Worm (Caenorhabditis elegans) whole organism, L4 larva: Measurements from ENCODE around the gene ldh-1.

Experiments used
- D1046.2 ChIP-seq: fragments of 200-800 bp; sonication (Bioruptor generic); IDR thresholded peaks from 2 replicates; pipeline ENCODE4 v1.3.6; 2022; ENCODE audit warnings: missing genetic modification characterization, missing compliant biosample characterization
- F10B5.3 ChIP-seq: sonication (generic microtip); optimal IDR thresholded peaks from 2 replicates; lab custom pipeline; 2016; ENCODE audit warnings: mild to moderate bottlenecking, missing genetic modification characterization, missing compliant biosample characterization
- ZK337.2 ChIP-seq: fragments of 200-800 bp; sonication (Bioruptor generic); IDR thresholded peaks from 2 replicates; pipeline ENCODE4 v1.3.6; 2022; ENCODE audit warnings: missing genetic modification reagents, missing genetic modification characterization, missing compliant biosample characterization
- ZK546.5 ChIP-seq, 2 experiments: sonication (generic microtip); optimal IDR thresholded peaks; 2 replicates each; lab custom pipeline; 2017; ENCODE audit warnings: missing biosample characterization in 2 of 2, missing genetic modification characterization in 2 of 2
- aha-1 ChIP-seq: fragments of 150-350 bp; peaks from one replicate; lab custom pipeline; 2014; ENCODE audit warnings: missing biosample characterization, missing genetic modification characterization
- ceh-20 ChIP-seq: fragments of 200-800 bp; sonication (Bioruptor generic); IDR thresholded peaks from 2 replicates; pipeline ENCODE4 v1.3.6; 2022; ENCODE audit warnings: missing genetic modification reagents, missing genetic modification characterization, missing compliant biosample characterization
- ceh-28 ChIP-seq: fragments of 150-350 bp; optimal IDR thresholded peaks from 2 replicates; lab custom pipeline; 2014; ENCODE audit warnings: missing biosample characterization, missing genetic modification reagents, missing genetic modification characterization
- ceh-44 ChIP-seq: fragments of 200-800 bp; sonication (Bioruptor generic); IDR thresholded peaks from 2 replicates; pipeline ENCODE4 v1.3.6; 2022; ENCODE audit warnings: missing genetic modification reagents, missing genetic modification characterization, missing compliant biosample characterization
- ceh-62 ChIP-seq: sonication (generic microtip); optimal IDR thresholded peaks from 2 replicates; lab custom pipeline; 2017; ENCODE audit warnings: missing biosample characterization, missing genetic modification characterization
- ces-1 ChIP-seq: fragments of 150-350 bp; sonication (generic microtip); optimal IDR thresholded peaks from 4 replicates; lab custom pipeline; 2014; ENCODE audit warnings: missing biosample characterization, missing genetic modification reagents, missing genetic modification characterization
- daf-16 ChIP-seq, 3 experiments: sonication (generic microtip); optimal IDR thresholded peaks; 2 replicates each; lab custom pipeline; 2016 to 2017; ENCODE audit warnings: missing genetic modification characterization in 3 of 3, missing genetic modification reagents in 3 of 3, mild to moderate bottlenecking in 2 of 3, missing compliant biosample characterization in 2 of 3, missing biosample characterization in 1 of 3, moderate library complexity in 1 of 3
- dmd-6 ChIP-seq: fragments of 200-800 bp; sonication (Bioruptor generic); IDR thresholded peaks from 2 replicates; pipeline ENCODE4 v1.3.6; 2022; ENCODE audit warnings: missing genetic modification reagents, missing genetic modification characterization, missing compliant biosample characterization
- dpl-1 ChIP-seq: fragments of 150-350 bp; optimal IDR thresholded peaks from 2 replicates; lab custom pipeline; 2014; ENCODE audit warnings: missing biosample characterization, missing genetic modification reagents, missing genetic modification characterization
- duxl-1 ChIP-seq: sonication (generic microtip); optimal IDR thresholded peaks from 2 replicates; lab custom pipeline; 2016; ENCODE audit warnings: mild to moderate bottlenecking, missing genetic modification characterization, moderate library complexity, missing compliant biosample characterization; ENCODE audit not compliant: poor library complexity
- egl-27 ChIP-seq: sonication (generic microtip); optimal IDR thresholded peaks from 3 replicates; lab custom pipeline; 2017; ENCODE audit warnings: missing biosample characterization, missing genetic modification reagents, missing genetic modification characterization
- egl-43 ChIP-seq: fragments of 200-800 bp; sonication (Bioruptor generic); IDR thresholded peaks from 2 replicates; pipeline ENCODE4 v1.3.6; 2022; ENCODE audit warnings: missing genetic modification reagents, missing genetic modification characterization, missing compliant biosample characterization
- fos-1 ChIP-seq: fragments of 150-350 bp; optimal IDR thresholded peaks from 2 replicates; lab custom pipeline; 2014; ENCODE audit warnings: missing biosample characterization, missing genetic modification characterization
- gei-8 ChIP-seq: fragments of 200-800 bp; sonication (Bioruptor generic); optimal IDR thresholded peaks from 2 replicates; lab custom pipeline; 2018; ENCODE audit warnings: mild to moderate bottlenecking, missing genetic modification characterization, missing compliant biosample characterization
- hif-1 ChIP-seq, 2 experiments: sonication (generic microtip); optimal IDR thresholded peaks; 2 replicates each; lab custom pipeline; 2016 to 2017; ENCODE audit warnings: missing compliant biosample characterization in 2 of 2, missing genetic modification characterization in 2 of 2, missing genetic modification reagents in 2 of 2, missing genotype in 2 of 2, mild to moderate bottlenecking in 1 of 2
- hlh-11 ChIP-seq: fragments of 200-800 bp; sonication (Bioruptor generic); optimal IDR thresholded peaks from 2 replicates; lab custom pipeline; 2018; ENCODE audit warnings: mild to moderate bottlenecking, missing genetic modification characterization, missing compliant biosample characterization
- hlh-30 ChIP-seq: sonication (generic microtip); optimal IDR thresholded peaks from 2 replicates; lab custom pipeline; 2017; ENCODE audit warnings: antibody characterized with exemption, mild to moderate bottlenecking, missing genetic modification characterization, missing compliant biosample characterization; ENCODE audit not compliant: insufficient read depth
- lin-38 ChIP-seq: fragments of 200-800 bp; sonication (Bioruptor generic); IDR thresholded peaks from 2 replicates; pipeline ENCODE4 v1.3.6; 2022; ENCODE audit warnings: missing genetic modification reagents, missing genetic modification characterization, missing compliant biosample characterization
- lin-39 ChIP-seq: fragments of 150-350 bp; optimal IDR thresholded peaks from 2 replicates; lab custom pipeline; 2014; ENCODE audit warnings: missing biosample characterization, missing genetic modification reagents, missing genetic modification characterization
- lsy-2 ChIP-seq, 2 experiments: fragments of 150-350 bp in 1 of 2; sonication (generic microtip) in 1 of 2; optimal IDR thresholded peaks; 2 replicates each; lab custom pipeline; 2014 to 2017; ENCODE audit warnings: missing biosample characterization in 2 of 2, missing genetic modification characterization in 2 of 2
- mdl-1 ChIP-seq, 2 experiments: fragments of 150-350 bp in 1 of 2; sonication (generic microtip) in 1 of 2; optimal IDR thresholded peaks; 2 replicates each; lab custom pipeline; 2014 to 2017; ENCODE audit warnings: missing biosample characterization in 2 of 2, missing genetic modification characterization in 2 of 2
- mdt-29 ChIP-seq: fragments of 200-800 bp; sonication (Bioruptor generic); IDR thresholded peaks from 2 replicates; pipeline ENCODE4 v1.3.6; 2022; ENCODE audit warnings: missing genetic modification reagents, missing genetic modification characterization, missing compliant biosample characterization
- mes-2 ChIP-seq: sonication (generic microtip); optimal IDR thresholded peaks from 2 replicates; lab custom pipeline; 2016; ENCODE audit warnings: missing genotype, mild to moderate bottlenecking, missing genetic modification characterization, missing compliant biosample characterization; ENCODE audit not compliant: poor library complexity, severe bottlenecking
- mxl-2 ChIP-seq: fragments of 200-800 bp; sonication (Bioruptor generic); conservative IDR thresholded peaks from 2 replicates; pipeline ENCODE4 v1.3.6; 2022; ENCODE audit warnings: missing genetic modification reagents, missing genetic modification characterization, missing compliant biosample characterization
- nhr-11 ChIP-seq: fragments of 150-350 bp; optimal IDR thresholded peaks from 2 replicates; lab custom pipeline; 2014; ENCODE audit warnings: missing biosample characterization, missing genetic modification characterization
- nhr-28 ChIP-seq: fragments of 150-350 bp; optimal IDR thresholded peaks from 2 replicates; lab custom pipeline; 2014; ENCODE audit warnings: missing biosample characterization, missing genetic modification characterization
- nhr-42 ChIP-seq: fragments of 200-800 bp; sonication (Bioruptor generic); IDR thresholded peaks from 2 replicates; pipeline ENCODE4 v1.3.6; 2022; ENCODE audit warnings: missing genetic modification characterization, missing compliant biosample characterization
- nhr-48 ChIP-seq: sonication (generic microtip); optimal IDR thresholded peaks from 2 replicates; lab custom pipeline; 2016; ENCODE audit warnings: mild to moderate bottlenecking, missing genetic modification characterization, missing compliant biosample characterization
- nhr-76 ChIP-seq: fragments of 150-350 bp; optimal IDR thresholded peaks from 2 replicates; lab custom pipeline; 2014; ENCODE audit warnings: missing biosample characterization, missing genetic modification characterization
- nhr-77 ChIP-seq: fragments of 150-350 bp; optimal IDR thresholded peaks from 2 replicates; lab custom pipeline; 2014; ENCODE audit warnings: missing biosample characterization, missing genetic modification characterization
- rbr-2 ChIP-seq: sonication (generic microtip); optimal IDR thresholded peaks from 2 replicates; lab custom pipeline; 2016; ENCODE audit warnings: missing genotype, missing genetic modification characterization, missing compliant biosample characterization
- set-16 ChIP-seq: fragments of 200-800 bp; sonication (Bioruptor generic); IDR thresholded peaks from 2 replicates; pipeline ENCODE4 v1.3.6; 2022; ENCODE audit warnings: missing genetic modification reagents, missing genetic modification characterization, missing compliant biosample characterization
- unc-130 ChIP-seq: sonication (generic microtip); optimal IDR thresholded peaks from 2 replicates; lab custom pipeline; 2016; ENCODE audit warnings: missing genetic modification reagents, missing genetic modification characterization, missing compliant biosample characterization
- unc-39 ChIP-seq: sonication (generic microtip); optimal IDR thresholded peaks from 2 replicates; lab custom pipeline; 2017; ENCODE audit warnings: missing biosample characterization, missing genetic modification characterization
- unc-62 ChIP-seq, 3 experiments: fragments of 150-350 bp in 1 of 3; sonication (generic microtip); optimal IDR thresholded peaks in 2 of 3; peaks in 1 of 3; 1 replicate in 1 of 3; 2 replicates in 2 of 3; lab custom pipeline; 2014 to 2017; ENCODE audit warnings: missing biosample characterization in 3 of 3, missing genetic modification characterization in 3 of 3, missing genetic modification reagents in 3 of 3, missing genotype in 1 of 3
- zfp-2 ChIP-seq: sonication (generic microtip); optimal IDR thresholded peaks from 2 replicates; lab custom pipeline; 2016; ENCODE audit warnings: mild to moderate bottlenecking, missing genetic modification characterization, missing compliant biosample characterization
- zip-2 ChIP-seq: fragments of 150-350 bp; optimal IDR thresholded peaks from 2 replicates; lab custom pipeline; 2014; ENCODE audit warnings: missing biosample characterization, missing genetic modification characterization
- ztf-11 ChIP-seq: fragments of 150-350 bp; optimal IDR thresholded peaks from 2 replicates; lab custom pipeline; 2014; ENCODE audit warnings: missing biosample characterization, missing genetic modification characterization
- ztf-7 ChIP-seq: fragments of 150-350 bp; optimal IDR thresholded peaks from 2 replicates; lab custom pipeline; 2014; ENCODE audit warnings: missing biosample characterization, missing genetic modification characterization

Gene ldh-1

ce11 chrII:11705787-11706186 lies 18.2 kb upstream of the ldh-1 start, which contains the start of gene VF13D12L.3 (continued):
- peak; percentile 63 for TF ChIP-seq nhr-28
- TF ChIP-seq dpl-1 (GFP tag; lab: Kevin White, UChicago) = no peak
- no peak for TF ChIP-seq ztf-7 (tag; lab: Kevin White, UChicago)
- TF ChIP-seq dmd-6 (GFP tag; lab: Robert Waterston, UW) = peak; percentile 50
- TF ChIP-seq mes-2 (tag; lab: Kevin White, UChicago) = no peak
- no peak for TF ChIP-seq unc-130 (GFP tag; lab: Kevin White, UChicago)
- TF ChIP-seq egl-43 (GFP tag; lab: Robert Waterston, UW) = no peak
- no peak for TF ChIP-seq ZK337.2
- no peak for TF ChIP-seq zip-2 (tag; lab: Kevin White, UChicago)
- no peak for TF ChIP-seq ceh-44 (GFP tag; lab: Robert Waterston, UW)
- TF ChIP-seq fos-1 (tag; lab: Kevin White, UChicago) = no peak
- TF ChIP-seq nhr-48 (tag; lab: Kevin White, UChicago) = no peak
- no peak for TF ChIP-seq lin-39 (tag; lab: Kevin White, UChicago)
- TF ChIP-seq hif-1 (tag; optimal IDR thresholded peaks at IDR 0.05; lab: Kevin White, UChicago) = peak in 1 of 2 experiments; percentile 86
- no peak for TF ChIP-seq hlh-30 (tag; lab: Kevin White, UChicago)
- no peak for TF ChIP-seq nhr-77 (tag; lab: Kevin White, UChicago)

- TF ChIP-seq D1046.2 (GFP tag; lab: Robert Waterston, UW) (no peak), mdt-29 (no peak), mxl-2 (GFP tag; lab: Robert Waterston, UW) (no peak), nhr-77 (tag; lab: Kevin White, UChicago) (no peak), set-16 (no peak), ceh-20 (GFP tag; lab: Robert Waterston, UW) (no peak), aha-1 (tag; lab: Kevin White, UChicago) (no peak), unc-62 (GFP tag; optimal IDR thresholded peaks at IDR 0.05 in 1 of 2; lab: Kevin White, UChicago) (no peak), unc-62 (tag; optimal IDR thresholded peaks at IDR 0.05; lab: Kevin White, UChicago) (no peak), ceh-62 (no peak), unc-130 (GFP tag; lab: Kevin White, UChicago) (no peak), dpl-1 (GFP tag; lab: Kevin White, UChicago) (no peak)
Measured at ce11 chrII:11709464-11709863, 14.5 kb upstream of the ldh-1 start, which contains the start of gene fcmt-1. Gene fcmt-1 (minus strand): TSS chrII:11709564.

ce11 chrII:11710771-11711170 lies 13.2 kb upstream of the ldh-1 start:
- TF ChIP-seq nhr-28 = peak; percentile 78
- no peak for TF ChIP-seq set-16

ce11 chrII:11713569-11713968 lies 10.4 kb upstream of the ldh-1 start, which contains the start of gene F13D12.10:
Gene F13D12.10 (plus strand): TSS chrII:11713799.
- no peak for TF ChIP-seq rbr-2 (tag; lab: Kevin White, UChicago)
- TF ChIP-seq ztf-7 (tag; lab: Kevin White, UChicago) = no peak
- no peak for TF ChIP-seq nhr-76 (tag; lab: Kevin White, UChicago)
- no peak for TF ChIP-seq gei-8 (GFP tag; lab: Kevin White, UChicago)
- TF ChIP-seq mxl-2 (GFP tag; lab: Robert Waterston, UW) = no peak
- no peak for TF ChIP-seq ceh-28 (tag; lab: Kevin White, UChicago)
- TF ChIP-seq lin-39 (tag; lab: Kevin White, UChicago) = no peak
- no peak for TF ChIP-seq F10B5.3 (tag; lab: Kevin White, UChicago)
- peak; percentile 75 for TF ChIP-seq hlh-11
- TF ChIP-seq dmd-6 (GFP tag; lab: Robert Waterston, UW) = no peak; the same call in 1 of the 2 replicates
- no peak for TF ChIP-seq nhr-28
- TF ChIP-seq lin-38 (GFP tag; lab: Robert Waterston, UW) = no peak
- TF ChIP-seq aha-1 (tag; lab: Kevin White, UChicago) = peak; percentile 31
- no peak for TF ChIP-seq ces-1 (GFP tag; lab: Kevin White, UChicago)
- TF ChIP-seq mdl-1 (tag; optimal IDR thresholded peaks at IDR 0.05; lab: Kevin White, UChicago) = peak in 1 of 2 experiments; percentile 27
- no peak for TF ChIP-seq ZK546.5 (tag; optimal IDR thresholded peaks at IDR 0.05; lab: Kevin White, UChicago)
- peak in 1 of 2 experiments; percentile 34 for TF ChIP-seq hif-1 (tag; optimal IDR thresholded peaks at IDR 0.05; lab: Kevin White, UChicago)
- peak in 1 of 2 experiments; percentile 21 for TF ChIP-seq lsy-2 (tag; optimal IDR thresholded peaks at IDR 0.05; lab: Kevin White, UChicago)
- TF ChIP-seq egl-27 (tag; lab: Kevin White, UChicago) = no peak
- TF ChIP-seq unc-39 (tag; lab: Kevin White, UChicago) = no peak
- no peak for TF ChIP-seq ztf-11 (tag; lab: Kevin White, UChicago)
- no peak for TF ChIP-seq nhr-42
- TF ChIP-seq zfp-2 = no peak
- no peak for TF ChIP-seq duxl-1 (tag; lab: Kevin White, UChicago)
- peak; percentile 59 for TF ChIP-seq nhr-11 (tag; lab: Kevin White, UChicago)
- no peak for TF ChIP-seq fos-1 (tag; lab: Kevin White, UChicago)
- TF ChIP-seq daf-16 (GFP tag; optimal IDR thresholded peaks at IDR 0.05; lab: Kevin White, UChicago) = peak in 1 of 2 experiments; percentile 60
- TF ChIP-seq daf-16 (tag; optimal IDR thresholded peaks at IDR 0.05; lab: Kevin White, UChicago) = no peak
